Fruit fly (Drosophila melanogaster) whole organism, embryonic: ENCODE results near the gene Kah.
A peak's percentile ranks its signal among the peaks of the same experiment; 100 is the strongest.

Experiments used
- Aef1 ChIP-seq: fragments of 200-800 bp; sonication (Bioruptor generic); IDR thresholded peaks from 3 replicates; pipeline ENCODE4 v1.3.6; 2022; ENCODE audit warnings: missing biosample characterization, missing genetic modification characterization
- C15 ChIP-seq: fragments of 200-800 bp; sonication (Bioruptor generic); IDR thresholded peaks from 3 replicates; pipeline ENCODE4 v1.3.6; 2022; ENCODE audit warnings: missing biosample characterization, missing genetic modification characterization
- CG10209 ChIP-seq: fragments of 200-800 bp; sonication (Bioruptor generic); optimal IDR thresholded peaks from 3 replicates; lab custom pipeline; 2017; ENCODE audit warnings: missing biosample characterization, mild to moderate bottlenecking, missing genetic modification characterization, missing genetic modification reagents
- CG10462 ChIP-seq: fragments of 200-800 bp; sonication (Bioruptor generic); optimal IDR thresholded peaks from 2 replicates; lab custom pipeline; 2016; ENCODE audit warnings: missing biosample characterization, missing genetic modification characterization
- CG11085 ChIP-seq: fragments of 200-800 bp; sonication (Bioruptor generic); IDR thresholded peaks from 2 replicates; pipeline ENCODE4 v1.3.6; 2022; ENCODE audit warnings: missing biosample characterization, missing genetic modification characterization
- CG12071 ChIP-seq: fragments of 200-800 bp; sonication (Bioruptor generic); optimal IDR thresholded peaks from 3 replicates; lab custom pipeline; 2018; ENCODE audit warnings: missing biosample characterization, mild to moderate bottlenecking, missing genetic modification characterization
- CG12769 ChIP-seq: fragments of 200-800 bp; sonication (Bioruptor generic); optimal IDR thresholded peaks from 2 replicates; lab custom pipeline; 2019; ENCODE audit warnings: missing biosample characterization, mild to moderate bottlenecking, missing genetic modification characterization, moderate library complexity
- CG13424 ChIP-seq: fragments of 200-800 bp; sonication (Bioruptor generic); optimal IDR thresholded peaks from 2 replicates; lab custom pipeline; 2019; ENCODE audit warnings: missing biosample characterization, mild to moderate bottlenecking, missing genetic modification characterization, moderate library complexity
- CG17361 ChIP-seq: fragments of 200-800 bp; sonication (Bioruptor generic); IDR thresholded peaks from 3 replicates; pipeline ENCODE4 v1.3.6; 2022; ENCODE audit warnings: missing biosample characterization, missing genetic modification characterization
- CG17912 ChIP-seq: fragments of 200-800 bp; sonication (Bioruptor generic); optimal IDR thresholded peaks from 2 replicates; lab custom pipeline; 2018; ENCODE audit warnings: missing biosample characterization, mild to moderate bottlenecking, missing genetic modification characterization
- CG1832 ChIP-seq: fragments of 200-800 bp; sonication (Bioruptor generic); optimal IDR thresholded peaks from 2 replicates; lab custom pipeline; 2017; ENCODE audit warnings: missing biosample characterization, mild to moderate bottlenecking, missing genetic modification characterization, inconsistent platforms
- CG18619 ChIP-seq: fragments of 200-800 bp; sonication (Bioruptor generic); optimal IDR thresholded peaks from 3 replicates; lab custom pipeline; 2017; ENCODE audit warnings: missing biosample characterization, mild to moderate bottlenecking, missing genetic modification characterization
- CG3726 ChIP-seq: fragments of 200-800 bp; sonication (Bioruptor generic); IDR thresholded peaks from 3 replicates; pipeline ENCODE4, ENCODE4 v1.3.6; 2022; ENCODE audit warnings: missing biosample characterization, missing genetic modification characterization
- CG5180 ChIP-seq: fragments of 200-800 bp; sonication (Bioruptor generic); optimal IDR thresholded peaks from 3 replicates; lab custom pipeline; 2017; ENCODE audit warnings: missing biosample characterization, missing genetic modification characterization, mild to moderate bottlenecking, moderate library complexity, missing genetic modification reagents
- CG5953 ChIP-seq: fragments of 200-800 bp; sonication (Bioruptor generic); IDR thresholded peaks from 2 replicates; pipeline ENCODE4 v1.3.6; 2022; ENCODE audit warnings: missing biosample characterization, missing genetic modification characterization
- CG6654 ChIP-seq: fragments of 200-800 bp; sonication (Bioruptor generic); optimal IDR thresholded peaks from 2 replicates; lab custom pipeline; 2017; ENCODE audit warnings: missing biosample characterization, mild to moderate bottlenecking, missing genetic modification characterization
- CG7271 ChIP-seq: fragments of 200-800 bp; sonication (Bioruptor generic); optimal IDR thresholded peaks from 2 replicates; lab custom pipeline; 2018; ENCODE audit warnings: missing biosample characterization, mild to moderate bottlenecking, missing genetic modification characterization, moderate library complexity
- CG8388 ChIP-seq: fragments of 200-800 bp; sonication (Bioruptor generic); optimal IDR thresholded peaks from 2 replicates; lab custom pipeline; 2019; ENCODE audit warnings: missing biosample characterization, mild to moderate bottlenecking, missing genetic modification characterization, moderate library complexity
- CG8924 ChIP-seq: fragments of 200-800 bp; optimal IDR thresholded peaks from 3 replicates; lab custom pipeline; 2019; ENCODE audit warnings: missing biosample characterization, mild to moderate bottlenecking, missing genetic modification characterization, moderate library complexity
- CG9215 ChIP-seq: fragments of 200-800 bp; sonication (Bioruptor generic); IDR thresholded peaks from 2 replicates; pipeline ENCODE4 v1.3.6; 2022; ENCODE audit warnings: missing biosample characterization, missing genetic modification characterization
- CG9437 ChIP-seq: fragments of 200-800 bp; sonication (Bioruptor generic); optimal IDR thresholded peaks from 2 replicates; lab custom pipeline; 2018; ENCODE audit warnings: missing biosample characterization, mild to moderate bottlenecking, missing genetic modification characterization
- Dfd ChIP-seq, 2 experiments: fragments of >200 bp; optimal IDR thresholded peaks; 2 replicates each; lab custom pipeline; 2017; ENCODE audit warnings: missing biosample characterization in 2 of 2, missing genetic modification characterization in 2 of 2
- Dp ChIP-seq: fragments of 200-800 bp; sonication (Bioruptor generic); optimal IDR thresholded peaks from 2 replicates; lab custom pipeline; 2018; ENCODE audit warnings: missing biosample characterization, mild to moderate bottlenecking, missing genetic modification characterization, moderate library complexity
- HLH4C ChIP-seq: fragments of 200-800 bp; sonication (Bioruptor generic); IDR thresholded peaks from 3 replicates; pipeline ENCODE4 v1.3.6; 2022; ENCODE audit warnings: missing biosample characterization, missing genetic modification characterization; ENCODE audit not compliant: partially characterized antibody
- NK7.1 ChIP-seq: fragments of 200-800 bp; sonication (Bioruptor generic); optimal IDR thresholded peaks from 3 replicates; lab custom pipeline; 2016; ENCODE audit warnings: missing biosample characterization, missing genetic modification characterization
- Optix ChIP-seq: fragments of 200-800 bp; sonication (Bioruptor generic); IDR thresholded peaks from 3 replicates; pipeline ENCODE4 v1.3.6; 2022; ENCODE audit warnings: missing biosample characterization, missing genetic modification characterization
- Poxn ChIP-seq: fragments of 200-800 bp; sonication (Bioruptor generic); IDR thresholded peaks from 2 replicates; pipeline ENCODE4 v1.3.6; 2022; ENCODE audit warnings: missing biosample characterization, missing genetic modification characterization
- Sin3A ChIP-seq: fragments of >200 bp; optimal IDR thresholded peaks from 2 replicates; lab custom pipeline; 2018
- ap ChIP-seq: fragments of 200-800 bp; sonication (Bioruptor generic); IDR thresholded peaks from 2 replicates; pipeline ENCODE4 v1.3.6; 2022; ENCODE audit warnings: missing biosample characterization, missing genetic modification characterization
- dmrt99B ChIP-seq: fragments of 200-800 bp; sonication (Bioruptor generic); optimal IDR thresholded peaks from 2 replicates; lab custom pipeline; 2018; ENCODE audit warnings: missing biosample characterization, mild to moderate bottlenecking, missing genetic modification characterization, moderate library complexity
- emc ChIP-seq: fragments of 200-800 bp; sonication (Bioruptor generic); optimal IDR thresholded peaks from 2 replicates; lab custom pipeline; 2016; ENCODE audit warnings: missing biosample characterization, missing genetic modification characterization
- fd96Cb ChIP-seq: fragments of 200-800 bp; sonication (Bioruptor generic); optimal IDR thresholded peaks from 2 replicates; lab custom pipeline; 2018; ENCODE audit warnings: missing biosample characterization, mild to moderate bottlenecking, missing genetic modification characterization, moderate library complexity
- fru ChIP-seq: fragments of >200 bp; optimal IDR thresholded peaks from 2 replicates; lab custom pipeline; 2017
- her ChIP-seq: fragments of 200-800 bp; sonication (Bioruptor generic); optimal IDR thresholded peaks from 2 replicates; lab custom pipeline; 2016; ENCODE audit warnings: missing biosample characterization, missing genetic modification characterization
- hth ChIP-seq: fragments of >200 bp; optimal IDR thresholded peaks from 2 replicates; lab custom pipeline; 2017; ENCODE audit warnings: inconsistent platforms
- kah ChIP-seq: fragments of 200-800 bp; sonication (Bioruptor generic); optimal IDR thresholded peaks from 2 replicates; lab custom pipeline; 2018; ENCODE audit warnings: missing biosample characterization, mild to moderate bottlenecking, missing genetic modification characterization
- knrl ChIP-seq: fragments of 200-800 bp; sonication (Bioruptor generic); IDR thresholded peaks from 3 replicates; pipeline ENCODE4 v1.3.6; 2022; ENCODE audit warnings: missing biosample characterization, missing genetic modification characterization; ENCODE audit not compliant: partially characterized antibody
- phol ChIP-seq: fragments of 200-800 bp; sonication (Bioruptor generic); optimal IDR thresholded peaks from 3 replicates; lab custom pipeline; 2018; ENCODE audit warnings: missing biosample characterization, mild to moderate bottlenecking, missing genetic modification characterization, moderate library complexity
- row ChIP-seq: fragments of 200-800 bp; sonication (Bioruptor generic); IDR thresholded peaks from 3 replicates; pipeline ENCODE4 v1.3.6; 2022; ENCODE audit warnings: missing biosample characterization, missing genetic modification characterization
- slbo ChIP-seq: fragments of 200-800 bp; sonication (Bioruptor generic); IDR thresholded peaks from 2 replicates; pipeline ENCODE4 v1.3.6; 2022; ENCODE audit warnings: missing biosample characterization, missing genetic modification characterization
- stc ChIP-seq: fragments of 200-800 bp; sonication (Bioruptor generic); IDR thresholded peaks from 2 replicates; pipeline ENCODE4 v1.3.6; 2022; ENCODE audit warnings: missing biosample characterization, missing genetic modification characterization
- tap ChIP-seq: fragments of 200-800 bp; optimal IDR thresholded peaks from 3 replicates; lab custom pipeline; 2019; ENCODE audit warnings: missing biosample characterization, mild to moderate bottlenecking, missing genetic modification characterization, moderate library complexity
- tin ChIP-seq: fragments of 200-800 bp; sonication (Bioruptor generic); optimal IDR thresholded peaks from 3 replicates; lab custom pipeline; 2016; ENCODE audit warnings: missing biosample characterization, missing genetic modification characterization
- trem ChIP-seq: fragments of 200-800 bp; optimal IDR thresholded peaks from 3 replicates; lab custom pipeline; 2019; ENCODE audit warnings: missing biosample characterization, mild to moderate bottlenecking, missing genetic modification characterization, moderate library complexity
- trh ChIP-seq: fragments of 200-800 bp; sonication (Bioruptor generic); optimal IDR thresholded peaks from 2 replicates; lab custom pipeline; 2016; ENCODE audit warnings: missing biosample characterization, missing genetic modification characterization
- ttk ChIP-seq: fragments of 200-800 bp; sonication (Bioruptor generic); IDR thresholded peaks from 2 replicates; pipeline ENCODE4 v2.1.2; 2022; ENCODE audit warnings: missing biosample characterization, missing genetic modification characterization
- unc-4 ChIP-seq: fragments of 200-800 bp; sonication (Bioruptor generic); IDR thresholded peaks from 2 replicates; pipeline ENCODE4 v1.3.6; 2022; ENCODE audit warnings: missing biosample characterization, missing genetic modification characterization; ENCODE audit not compliant: partially characterized antibody
- usp ChIP-seq: fragments of >200 bp; optimal IDR thresholded peaks from 2 replicates; lab custom pipeline; 2017; ENCODE audit warnings: missing biosample characterization, missing genetic modification characterization
- vfl ChIP-seq: fragments of 200-800 bp; sonication (Bioruptor generic); optimal IDR thresholded peaks from 2 replicates; lab custom pipeline; 2016; ENCODE audit warnings: missing biosample characterization, missing genetic modification characterization
- zf30C ChIP-seq: fragments of 200-800 bp; sonication (Bioruptor generic); optimal IDR thresholded peaks from 3 replicates; lab custom pipeline; 2018; ENCODE audit warnings: missing biosample characterization, mild to moderate bottlenecking, missing genetic modification characterization

Kah gene

dm6 chr3L:629916-630663, 41.0 kb upstream of the Kah start (continued):
- TF ChIP-seq CG9215 (GFP tag; lab: Robert Waterston, UW) (peak; percentile 46), C15 (GFP tag; lab: Robert Waterston, UW) (0 out of 3 replicates have a peak, but pooled peaks have one; percentile 40), emc (GFP tag; lab: Kevin White, UChicago) (no peak), Sin3A (lab: Kevin White, UChicago) (no peak), HLH4C (no peak), Poxn (no peak), tap (tag; lab: Kevin White, UChicago) (no peak), zf30C (GFP tag; lab: Kevin White, UChicago) (no peak), CG12769 (peak; percentile 30), stc (GFP tag; lab: Robert Waterston, UW) (peak; percentile 57; the same call in 1 of the 2 replicates), CG6654 (no peak), hth (no peak), slbo (peak; percentile 87), Dfd (GFP tag; optimal IDR thresholded peaks at IDR 0.05; lab: Kevin White, UChicago) (no peak), fd96Cb (peak; percentile 7), NK7.1 (GFP tag; lab: Kevin White, UChicago) (no peak), CG7271 (no peak), kah (GFP tag; lab: Kevin White, UChicago) (no peak), her (GFP tag; lab: Kevin White, UChicago) (no peak), CG9437 (GFP tag; lab: Kevin White, UChicago) (peak; percentile 32), CG17361 (GFP tag; lab: Robert Waterston, UW) (0 out of 3 replicates have a peak, but pooled peaks have one; percentile 48), fru (lab: Kevin White, UChicago) (no peak), unc-4 (GFP tag; lab: Robert Waterston, UW) (0 out of 2 replicates have a peak, but pooled peaks have one; percentile 25), knrl (GFP tag; lab: Robert Waterston, UW) (0 out of 3 replicates have a peak, but pooled peaks have one; percentile 8), trh (GFP tag; lab: Kevin White, UChicago) (no peak), trem (peak; percentile 8), CG18619 (GFP tag; lab: Kevin White, UChicago) (no peak), Dp (GFP tag; lab: Kevin White, UChicago) (no peak), Optix (GFP tag; lab: Robert Waterston, UW) (no peak), CG11085 (GFP tag; lab: Robert Waterston, UW) (peak; percentile 28; the same call in 1 of the 2 replicates), CG13424 (tag; lab: Kevin White, UChicago) (peak; percentile 50), phol (tag; lab: Kevin White, UChicago) (peak; percentile 36), vfl (GFP tag; lab: Kevin White, UChicago) (peak; percentile 61), CG5180 (GFP tag; lab: Kevin White, UChicago) (peak; percentile 8), Aef1 (GFP tag; lab: Robert Waterston, UW) (peak; percentile 43; the same call in 1 of the 3 replicates), tin (GFP tag; lab: Kevin White, UChicago) (peak; percentile 36), CG5953 (GFP tag; lab: Robert Waterston, UW) (peak; percentile 51; the same call in 1 of the 2 replicates), CG12071 (no peak), row (GFP tag; lab: Robert Waterston, UW) (peak; percentile 87), usp (GFP tag; lab: Kevin White, UChicago) (no peak), CG10462 (peak; percentile 35), CG10209 (peak; percentile 20), CG1832 (GFP tag; lab: Kevin White, UChicago) (no peak), ap (GFP tag; lab: Robert Waterston, UW) (0 out of 2 replicates have a peak, but pooled peaks have one; percentile 45), dmrt99B (peak; percentile 24), CG8388 (GFP tag; lab: Kevin White, UChicago) (peak; percentile 25), CG3726 (no peak), ttk (GFP tag; lab: Robert Waterston, UW) (peak; percentile 44; the same call in 1 of the 2 replicates), CG17912 (GFP tag; lab: Kevin White, UChicago) (no peak), CG8924 (peak; percentile 19)
